Fruit fly (Drosophila melanogaster) whole organism, prepupa: ENCODE data around the gene srp.

Source experiments
- Blimp-1 ChIP-seq: fragments of 200-800 bp; sonication (Bioruptor generic); optimal IDR thresholded peaks from 3 replicates; lab custom pipeline; 2017; ENCODE audit warnings: missing biosample characterization, missing genetic modification characterization, mild to moderate bottlenecking, moderate library complexity, missing genetic modification reagents
- CG10631 ChIP-seq: fragments of 200-800 bp; sonication (Bioruptor generic); optimal IDR thresholded peaks from 2 replicates; lab custom pipeline; 2016; ENCODE audit warnings: missing biosample characterization, missing genetic modification characterization
- CG10669 ChIP-seq: fragments of 200-800 bp; sonication (Bioruptor generic); optimal IDR thresholded peaks from 3 replicates; lab custom pipeline; 2018; ENCODE audit warnings: missing biosample characterization, mild to moderate bottlenecking, missing genetic modification characterization, moderate library complexity
- CG11294 ChIP-seq: fragments of 200-800 bp; sonication (Bioruptor generic); IDR thresholded peaks from 2 replicates; pipeline ENCODE4 v1.3.6; 2022; ENCODE audit warnings: missing biosample characterization, missing genetic modification characterization
- CG11902 ChIP-seq: fragments of 200-800 bp; sonication (Bioruptor generic); optimal IDR thresholded peaks from 3 replicates; lab custom pipeline; 2016; ENCODE audit warnings: missing biosample characterization, missing genetic modification characterization
- CG15336 ChIP-seq: fragments of 200-800 bp; sonication (Bioruptor generic); IDR thresholded peaks from 2 replicates; pipeline ENCODE4 v1.3.6; 2022; ENCODE audit warnings: missing biosample characterization, missing genetic modification characterization
- CG1621 ChIP-seq: fragments of 200-800 bp; sonication (Bioruptor generic); optimal IDR thresholded peaks from 3 replicates; lab custom pipeline; 2018; ENCODE audit warnings: missing biosample characterization, mild to moderate bottlenecking, missing genetic modification characterization
- CG16779 ChIP-seq: fragments of 200-800 bp; sonication (Bioruptor generic); optimal IDR thresholded peaks from 3 replicates; lab custom pipeline; 2017; ENCODE audit warnings: missing biosample characterization, mild to moderate bottlenecking, missing genetic modification characterization
- CG3032 ChIP-seq: fragments of 200-800 bp; optimal IDR thresholded peaks from 2 replicates; lab custom pipeline; 2019; ENCODE audit warnings: missing biosample characterization, mild to moderate bottlenecking, missing genetic modification characterization, moderate library complexity
- CG31627 ChIP-seq: fragments of 200-800 bp; sonication (Bioruptor generic); optimal IDR thresholded peaks from 3 replicates; lab custom pipeline; 2016; ENCODE audit warnings: missing biosample characterization, missing genetic modification characterization
- CG3919 ChIP-seq: fragments of 200-800 bp; sonication (Bioruptor generic); optimal IDR thresholded peaks from 3 replicates; lab custom pipeline; 2016; ENCODE audit warnings: missing biosample characterization, missing genetic modification characterization
- CG4318 ChIP-seq: fragments of 200-800 bp; sonication (Bioruptor generic); optimal IDR thresholded peaks from 3 replicates; lab custom pipeline; 2017; ENCODE audit warnings: missing biosample characterization, mild to moderate bottlenecking, missing genetic modification characterization
- CG6276 ChIP-seq: fragments of 200-800 bp; sonication (Bioruptor generic); optimal IDR thresholded peaks from 2 replicates; lab custom pipeline; 2017; ENCODE audit warnings: missing biosample characterization, mild to moderate bottlenecking, missing genetic modification characterization
- CG6792 ChIP-seq: fragments of 200-800 bp; sonication (Bioruptor generic); optimal IDR thresholded peaks from 3 replicates; lab custom pipeline; 2016; ENCODE audit warnings: missing biosample characterization, missing genetic modification characterization
- CG6808 ChIP-seq: fragments of 200-800 bp; sonication (Bioruptor generic); optimal IDR thresholded peaks from 3 replicates; lab custom pipeline; 2017; ENCODE audit warnings: missing biosample characterization, missing genetic modification characterization, mild to moderate bottlenecking, moderate library complexity, missing genetic modification reagents
- CG8119 ChIP-seq: fragments of 200-800 bp; sonication (Bioruptor generic); IDR thresholded peaks from 3 replicates; pipeline ENCODE4 v1.3.6; 2022; ENCODE audit warnings: missing biosample characterization, missing genetic modification characterization
- Eip75B ChIP-seq: fragments of 200-800 bp; sonication (Bioruptor generic); optimal IDR thresholded peaks from 3 replicates; lab custom pipeline; 2016; ENCODE audit warnings: missing biosample characterization, missing genetic modification characterization
- Eip78C ChIP-seq: fragments of 200-800 bp; sonication (Bioruptor generic); peaks from one replicate; lab custom pipeline; 2016; ENCODE audit warnings: missing biosample characterization, missing genetic modification characterization
- Eip93F ChIP-seq: fragments of 200-800 bp; sonication (Bioruptor generic); optimal IDR thresholded peaks from 2 replicates; lab custom pipeline; 2016; ENCODE audit warnings: missing biosample characterization, mild to moderate bottlenecking, missing genetic modification characterization
- Ets21C ChIP-seq: fragments of 200-800 bp; sonication (Bioruptor generic); optimal IDR thresholded peaks from 3 replicates; lab custom pipeline; 2016; ENCODE audit warnings: missing biosample characterization, missing genetic modification characterization
- Ets96B ChIP-seq: fragments of 200-800 bp; optimal IDR thresholded peaks from 2 replicates; lab custom pipeline; 2019; ENCODE audit warnings: missing biosample characterization, mild to moderate bottlenecking, missing genetic modification characterization, moderate library complexity
- Gug ChIP-seq: fragments of 200-800 bp; sonication (Bioruptor generic); IDR thresholded peaks from 2 replicates; pipeline ENCODE4 v1.3.6; 2022; ENCODE audit warnings: missing biosample characterization, missing genetic modification characterization
- Hr4 ChIP-seq: fragments of 200-800 bp; sonication (Bioruptor generic); optimal IDR thresholded peaks from 3 replicates; lab custom pipeline; 2016; ENCODE audit warnings: missing biosample characterization, missing genetic modification characterization
- Lpt ChIP-seq: fragments of 200-800 bp; sonication (Bioruptor generic); optimal IDR thresholded peaks from 3 replicates; lab custom pipeline; 2016; ENCODE audit warnings: missing biosample characterization, missing genetic modification characterization
- Met ChIP-seq: fragments of 200-800 bp; sonication (Bioruptor generic); optimal IDR thresholded peaks from 3 replicates; lab custom pipeline; 2016; ENCODE audit warnings: missing biosample characterization, missing genetic modification characterization
- Sox102F ChIP-seq: fragments of 200-800 bp; sonication (Bioruptor generic); optimal IDR thresholded peaks from 2 replicates; lab custom pipeline; 2016; ENCODE audit warnings: missing biosample characterization, mild to moderate bottlenecking, missing genetic modification characterization
- achi ChIP-seq: fragments of 200-800 bp; sonication (Bioruptor generic); optimal IDR thresholded peaks from 3 replicates; lab custom pipeline; 2016; ENCODE audit warnings: missing biosample characterization, missing genetic modification characterization
- acj6 ChIP-seq: fragments of 200-800 bp; sonication (Bioruptor generic); optimal IDR thresholded peaks from 3 replicates; lab custom pipeline; 2016; ENCODE audit warnings: missing biosample characterization, missing genetic modification characterization
- cyc ChIP-seq: fragments of 200-800 bp; sonication (Bioruptor generic); optimal IDR thresholded peaks from 3 replicates; lab custom pipeline; 2016; ENCODE audit warnings: missing biosample characterization, missing genetic modification characterization
- dac ChIP-seq: fragments of 200-800 bp; sonication (Bioruptor generic); optimal IDR thresholded peaks from 2 replicates; lab custom pipeline; 2017; ENCODE audit warnings: missing biosample characterization, mild to moderate bottlenecking, missing genetic modification characterization
- dsx ChIP-seq: fragments of 200-800 bp; optimal IDR thresholded peaks from 3 replicates; lab custom pipeline; 2019; ENCODE audit warnings: missing biosample characterization, mild to moderate bottlenecking, missing genetic modification characterization, moderate library complexity; ENCODE audit not compliant: poor library complexity, severe bottlenecking
- esn ChIP-seq: fragments of 200-800 bp; sonication (Bioruptor generic); optimal IDR thresholded peaks from 2 replicates; lab custom pipeline; 2016; ENCODE audit warnings: missing biosample characterization, mild to moderate bottlenecking, missing genetic modification characterization, moderate library complexity
- fd59A ChIP-seq: fragments of 200-800 bp; sonication (Bioruptor generic); optimal IDR thresholded peaks from 2 replicates; lab custom pipeline; 2017; ENCODE audit warnings: missing biosample characterization, mild to moderate bottlenecking, missing genetic modification characterization, missing genetic modification reagents
- fd85E ChIP-seq: fragments of 200-800 bp; sonication (Bioruptor generic); optimal IDR thresholded peaks from 3 replicates; lab custom pipeline; 2016; ENCODE audit warnings: missing biosample characterization, missing genetic modification characterization
- fkh ChIP-seq: fragments of 200-800 bp; sonication (Bioruptor generic); optimal IDR thresholded peaks from 3 replicates; lab custom pipeline; 2017; ENCODE audit warnings: missing biosample characterization, mild to moderate bottlenecking, missing genetic modification characterization, moderate library complexity
- lz ChIP-seq: fragments of 200-800 bp; sonication (Bioruptor generic); optimal IDR thresholded peaks from 3 replicates; lab custom pipeline; 2016; ENCODE audit warnings: missing biosample characterization, missing genetic modification characterization
- net ChIP-seq: fragments of 200-800 bp; sonication (Bioruptor generic); optimal IDR thresholded peaks from 3 replicates; lab custom pipeline; 2016; ENCODE audit warnings: missing biosample characterization, missing genetic modification characterization
- pdm3 ChIP-seq: fragments of 200-800 bp; sonication (Bioruptor generic); optimal IDR thresholded peaks from 3 replicates; lab custom pipeline; 2016; ENCODE audit warnings: missing biosample characterization, missing genetic modification characterization
- salr ChIP-seq, 2 experiments: fragments of 200-800 bp; sonication (Bioruptor generic); optimal IDR thresholded peaks; 3 replicates each; lab custom pipeline; 2016 to 2018; ENCODE audit warnings: missing biosample characterization in 2 of 2, missing genetic modification characterization in 2 of 2, mild to moderate bottlenecking in 1 of 2
- svp ChIP-seq: fragments of 200-800 bp; sonication (Bioruptor generic); peaks from one replicate; lab custom pipeline; 2016; ENCODE audit warnings: missing biosample characterization, missing genetic modification characterization
- vri ChIP-seq: fragments of 200-800 bp; sonication (Bioruptor generic); optimal IDR thresholded peaks from 3 replicates; lab custom pipeline; 2016; ENCODE audit warnings: missing biosample characterization, mild to moderate bottlenecking, missing genetic modification characterization

Gene srp

dm6 chr3R:15974235-15974634, 11.7 kb upstream of the srp start (continued):
- TF ChIP-seq CG11902 (GFP tag; lab: Kevin White, UChicago) = peak; percentile 51
- peak; percentile 86 for TF ChIP-seq CG6276
- TF ChIP-seq Eip78C (GFP tag; lab: Kevin White, UChicago) = peak; percentile 94
- TF ChIP-seq acj6 = peak; percentile 88
- peak; percentile 86 for TF ChIP-seq Lpt (GFP tag; lab: Kevin White, UChicago)
- peak; percentile 77 for TF ChIP-seq fd59A (GFP tag; lab: Kevin White, UChicago)
- no peak for TF ChIP-seq Gug
- TF ChIP-seq lz (GFP tag; lab: Kevin White, UChicago) = peak; percentile 70

DNA sequence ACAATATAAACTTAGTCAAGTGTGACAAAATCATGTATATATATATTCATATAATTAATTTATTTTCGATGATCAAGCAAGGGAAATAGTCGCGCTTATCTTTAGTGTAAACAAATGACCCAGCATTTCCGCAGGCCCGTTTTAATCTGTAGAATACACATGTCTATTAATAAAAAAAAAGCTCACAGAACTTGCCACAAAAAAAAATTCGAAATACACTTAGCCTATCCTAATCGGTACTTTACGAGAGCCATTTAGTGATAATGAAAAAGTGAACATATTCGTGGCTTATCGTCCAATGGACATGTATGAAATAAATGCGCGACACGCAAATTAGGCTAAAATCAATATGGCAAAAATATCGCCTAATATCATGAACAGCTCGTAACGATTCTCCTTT, 10.8 kb upstream of the srp start:
- TF ChIP-seq fd59A (GFP tag; lab: Kevin White, UChicago) = no peak
- TF ChIP-seq Ets21C (GFP tag; lab: Kevin White, UChicago) = no peak
- no peak for TF ChIP-seq dac (GFP tag; lab: Kevin White, UChicago)
- TF ChIP-seq Met (GFP tag; lab: Kevin White, UChicago) = no peak
- TF ChIP-seq Ets96B = no peak
- no peak for TF ChIP-seq fkh
- no peak for TF ChIP-seq Eip78C (GFP tag; lab: Kevin White, UChicago)
- TF ChIP-seq CG6276 = no peak
- TF ChIP-seq, all 60 proteins: peak for 0

- peak; percentile 57 for TF ChIP-seq svp (GFP tag; lab: Kevin White, UChicago)
- TF ChIP-seq dsx (GFP tag; lab: Kevin White, UChicago) = no peak
- TF ChIP-seq fkh = peak; percentile 69
These were observed 2.3 kb upstream of the srp start for dm6 chr3R:15983541-15984229.

- TF ChIP-seq achi (GFP tag; lab: Kevin White, UChicago) (peak; percentile 74), fd85E (GFP tag; lab: Kevin White, UChicago) (no peak), Blimp-1 (GFP tag; lab: Kevin White, UChicago) (peak; percentile 32), CG8119 (GFP tag; lab: Robert Waterston, UW) (peak; percentile 86), cyc (GFP tag; lab: Kevin White, UChicago) (peak; percentile 54), Eip75B (peak; percentile 82), CG15336 (GFP tag; lab: Robert Waterston, UW) (peak; percentile 83), svp (GFP tag; lab: Kevin White, UChicago) (peak; percentile 98), CG4318 (GFP tag; lab: Kevin White, UChicago) (peak; percentile 54), Ets21C (GFP tag; lab: Kevin White, UChicago) (peak; percentile 41), CG31627 (GFP tag; lab: Kevin White, UChicago) (peak; percentile 71), Ets96B (peak; percentile 86), CG3032 (tag; lab: Kevin White, UChicago) (peak; percentile 80), acj6 (peak; percentile 77), Lpt (GFP tag; lab: Kevin White, UChicago) (peak; percentile 70), CG6792 (GFP tag; lab: Kevin White, UChicago) (peak; percentile 79), net (GFP tag; lab: Kevin White, UChicago) (peak; percentile 70), Sox102F (GFP tag; lab: Kevin White, UChicago) (peak; percentile 67), CG11902 (GFP tag; lab: Kevin White, UChicago) (peak; percentile 36), CG1621 (tag; lab: Kevin White, UChicago) (peak; percentile 64), CG3919 (GFP tag; lab: Kevin White, UChicago) (peak; percentile 75), CG11294 (GFP tag; lab: Robert Waterston, UW) (peak; percentile 42; the same call in 1 of the 2 replicates), vri (peak; percentile 27), Eip93F (GFP tag; lab: Kevin White, UChicago) (no peak), fkh (peak; percentile 66), CG10669 (GFP tag; lab: Kevin White, UChicago) (peak; percentile 74), CG16779 (peak; percentile 71), salr (GFP tag; optimal IDR thresholded peaks at IDR 0.05; lab: Kevin White, UChicago) (peak; percentile 51 to 84), Hr4 (GFP tag; lab: Kevin White, UChicago) (peak; percentile 77), CG10631 (GFP tag; lab: Kevin White, UChicago) (peak; percentile 73), esn (peak; percentile 87), CG6808 (GFP tag; lab: Kevin White, UChicago) (peak; percentile 81), lz (GFP tag; lab: Kevin White, UChicago) (peak; percentile 70), pdm3 (peak; percentile 78), fd59A (GFP tag; lab: Kevin White, UChicago) (peak; percentile 63), CG6276 (peak; percentile 75)
These were observed 1.4 kb upstream of the srp start for dm6 chr3R:15984483-15985118.
